Worm (Caenorhabditis elegans): ENCODE results near the gene str-247.

DNA sequence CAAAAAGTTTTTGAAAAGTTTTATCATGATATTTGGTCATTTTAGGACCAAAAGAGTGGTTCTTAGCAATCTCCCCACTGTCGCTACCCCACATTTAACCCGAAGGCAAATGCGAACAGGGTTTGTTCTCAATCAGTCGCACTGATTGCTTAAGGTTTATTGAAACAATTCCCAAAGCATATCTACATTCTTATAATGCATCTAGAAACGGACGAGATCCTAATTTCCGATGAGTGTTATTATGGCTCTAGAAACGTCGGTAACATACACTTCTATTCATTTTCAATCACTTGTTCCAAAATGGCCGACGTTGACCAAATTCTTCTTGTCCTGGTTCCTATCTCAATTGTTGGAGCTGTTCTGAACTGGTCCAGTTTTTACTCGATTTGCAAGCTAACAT is 32.2 kb upstream of the str-247 start, which contains the start of gene srx-65:
- TF ChIP-seq flt-1 (GFP tag; IDR thresholded peaks at IDR 0.05) = no peak
- TF ChIP-seq med-1 (GFP tag; optimal IDR thresholded peaks at IDR 0.05; ENCODE audit: insufficient read depth) = no peak
- no peak for TF ChIP-seq klf-2 (GFP tag; conservative IDR thresholded peaks at IDR 0.05)
- no peak for TF ChIP-seq tab-1 (GFP tag; IDR thresholded peaks at IDR 0.05)
- TF ChIP-seq T22C8.4 (GFP tag; IDR thresholded peaks at IDR 0.05) = no peak
- TF ChIP-seq ref-1 (GFP tag; conservative IDR thresholded peaks at IDR 0.05) = no peak
- no peak for TF ChIP-seq ztf-29 (GFP tag; IDR thresholded peaks at IDR 0.05)

All from whole organism, midembryonic.